Worm (Caenorhabditis elegans) whole organism, L4 larva: ENCODE results near the gene F55G11.4.

Experiments used
- ZK546.5 ChIP-seq, 2 experiments: sonication (generic microtip); optimal IDR thresholded peaks; 2 replicates each; lab custom pipeline; 2017; ENCODE audit warnings: missing biosample characterization in 2 of 2, missing genetic modification characterization in 2 of 2
- hlh-30 ChIP-seq: sonication (generic microtip); optimal IDR thresholded peaks from 2 replicates; lab custom pipeline; 2017; ENCODE audit warnings: antibody characterized with exemption, mild to moderate bottlenecking, missing genetic modification characterization, missing compliant biosample characterization; ENCODE audit not compliant: insufficient read depth
- lin-15B ChIP-seq: fragments of 150-350 bp; sonication (generic microtip); optimal IDR thresholded peaks from 3 replicates; lab custom pipeline; 2014; ENCODE audit warnings: missing biosample characterization, missing genetic modification characterization
- snpc-4 ChIP-seq: fragments of 150-350 bp; optimal IDR thresholded peaks from 2 replicates; lab custom pipeline; 2014; ENCODE audit warnings: missing biosample characterization, missing genetic modification characterization

DNA sequence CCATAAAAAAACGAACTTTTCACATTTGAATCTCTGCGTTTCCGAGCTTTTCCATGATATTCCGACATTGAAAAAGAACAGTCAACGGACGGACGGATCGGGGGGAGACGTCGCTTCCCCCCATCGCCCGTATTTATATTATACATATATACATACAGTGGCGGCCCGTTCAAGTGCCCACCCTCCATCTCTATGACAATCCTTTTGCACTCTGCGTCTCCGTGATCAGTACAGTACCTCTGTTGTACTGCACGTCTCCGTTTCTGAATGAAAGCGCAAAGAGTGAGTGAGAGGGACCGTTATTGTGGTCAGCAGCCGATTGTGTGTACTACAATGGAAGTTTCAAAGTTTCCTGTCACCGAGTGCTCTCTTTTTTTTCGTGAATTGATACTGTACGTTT, 25.7 kb downstream of the F55G11.4 start:
- TF ChIP-seq hlh-30 (no peak), ZK546.5 (tag; optimal IDR thresholded peaks at IDR 0.05; lab: Kevin White, UChicago) (no peak), snpc-4 (tag; lab: Kevin White, UChicago) (no peak), lin-15B (no peak)
